Worm (Caenorhabditis elegans): ENCODE results near the gene VZK822L.2.
A peak's percentile ranks its signal among the peaks of the same experiment; 100 is the strongest.

Gene VZK822L.2

ce11 chrIV:11914260-11914836 lies 2.5 kb downstream of the VZK822L.2 start:
- TF ChIP-seq efl-1 (optimal IDR thresholded peaks at IDR 0.05): no peak
- TF ChIP-seq efl-1 (GFP tag; optimal IDR thresholded peaks at IDR 0.05 in 1 of 2): peak in 1 of 2 experiments; percentile 84
- no peak for TF ChIP-seq dpl-1 (GFP tag; optimal IDR thresholded peaks at IDR 0.05)

ce11 chrIV:11914837-11915737 lies 3.3 kb downstream of the VZK822L.2 start, which contains the start of gene fat-6:
fat-6 (minus strand) TSS chrIV:11915687.
- TF ChIP-seq efl-1 (optimal IDR thresholded peaks at IDR 0.05): no peak
- peak in 1 of 2 experiments; percentile 83 for TF ChIP-seq efl-1 (GFP tag; optimal IDR thresholded peaks at IDR 0.05 in 1 of 2)
- peak; percentile 49 for TF ChIP-seq elt-2 (tag; optimal IDR thresholded peaks at IDR 0.05)
- TF ChIP-seq mdl-1 (tag; optimal IDR thresholded peaks at IDR 0.05): peak in 1 of 2 experiments; percentile 21
- TF ChIP-seq blmp-1 (tag; optimal IDR thresholded peaks at IDR 0.05): peak; percentile 23
- no peak for TF ChIP-seq hlh-4 (tag; optimal IDR thresholded peaks at IDR 0.05)
- no peak for TF ChIP-seq rnt-1 (tag; optimal IDR thresholded peaks at IDR 0.05)
- peak; percentile 31 for TF ChIP-seq nhr-71 (tag; optimal IDR thresholded peaks at IDR 0.05)
- TF ChIP-seq tlp-1 (tag; optimal IDR thresholded peaks at IDR 0.05): peak; percentile 24
- peak in 3 of 6 experiments; percentile 59 to 60 (median 59) for TF ChIP-seq elt-3 (tag; optimal IDR thresholded peaks at IDR 0.05)
- TF ChIP-seq mep-1 (tag; optimal IDR thresholded peaks at IDR 0.05): peak; percentile 31
- no peak for TF ChIP-seq zag-1 (tag; optimal IDR thresholded peaks at IDR 0.05)
- TF ChIP-seq lin-35 (GFP tag; optimal IDR thresholded peaks at IDR 0.05): peak in 1 of 2 experiments; percentile 24
- peak; percentile 32 for TF ChIP-seq nhr-20 (tag; optimal IDR thresholded peaks at IDR 0.05)
- no peak for TF ChIP-seq ceh-90 (tag; optimal IDR thresholded peaks at IDR 0.05)
- TF ChIP-seq nhr-85 (tag): peak; percentile 80
- no peak for TF ChIP-seq hlh-17 (GFP tag; optimal IDR thresholded peaks at IDR 0.05; ENCODE audit: borderline replicate concordance)
- peak; percentile 2 for TF ChIP-seq nhr-47 (tag; optimal IDR thresholded peaks at IDR 0.05)
- no peak for TF ChIP-seq sox-4 (tag; optimal IDR thresholded peaks at IDR 0.05)
- peak; percentile 58 for TF ChIP-seq lin-14 (GFP tag; optimal IDR thresholded peaks at IDR 0.05)

ce11 chrIV:11915768-11916453 lies 4.1 kb downstream of the VZK822L.2 start, which contains the start of gene ZK822.9:
ZK822.9 (plus strand) TSS chrIV:11915947.
- TF ChIP-seq pqm-1 (tag; optimal IDR thresholded peaks at IDR 0.05) (no peak), lin-13 (GFP tag; optimal IDR thresholded peaks at IDR 0.05) (no peak), dpl-1 (GFP tag; optimal IDR thresholded peaks at IDR 0.05) (no peak), skn-1 (tag; optimal IDR thresholded peaks at IDR 0.05) (no peak), lin-35 (GFP tag; optimal IDR thresholded peaks at IDR 0.05) (peak in 1 of 2 experiments; percentile 50), unc-130 (tag; optimal IDR thresholded peaks at IDR 0.05) (no peak), rnt-1 (tag; optimal IDR thresholded peaks at IDR 0.05) (no peak), mep-1 (tag; optimal IDR thresholded peaks at IDR 0.05) (peak; percentile 14), swsn-7 (tag; optimal IDR thresholded peaks at IDR 0.05) (no peak), snu-23 (GFP tag; optimal IDR thresholded peaks at IDR 0.05) (peak; percentile 38), sup-37 (GFP tag; optimal IDR thresholded peaks at IDR 0.05) (no peak), C34B4.2 (tag; optimal IDR thresholded peaks at IDR 0.05) (no peak), blmp-1 (tag; optimal IDR thresholded peaks at IDR 0.05) (no peak), ztf-11 (tag; optimal IDR thresholded peaks at IDR 0.05) (no peak), nhr-90 (tag; optimal IDR thresholded peaks at IDR 0.05; ENCODE audit: poor library complexity) (peak; percentile 5), hlh-4 (tag; optimal IDR thresholded peaks at IDR 0.05) (no peak), lsy-2 (tag; optimal IDR thresholded peaks at IDR 0.05) (no peak), aly-2 (tag; optimal IDR thresholded peaks at IDR 0.05) (no peak), lir-3 (tag; optimal IDR thresholded peaks at IDR 0.05; ENCODE audit: poor library complexity) (no peak), fos-1 (tag; optimal IDR thresholded peaks at IDR 0.05) (no peak), mef-2 (tag; optimal IDR thresholded peaks at IDR 0.05) (no peak), nhr-11 (tag; optimal IDR thresholded peaks at IDR 0.05) (no peak), egl-13 (tag; optimal IDR thresholded peaks at IDR 0.05) (no peak), efl-1 (optimal IDR thresholded peaks at IDR 0.05) (no peak), efl-1 (GFP tag; optimal IDR thresholded peaks at IDR 0.05 in 1 of 2) (no peak), elt-2 (tag; optimal IDR thresholded peaks at IDR 0.05) (peak; percentile 48), grh-1 (GFP tag; IDR thresholded peaks at IDR 0.05) (no peak), nhr-85 (tag) (peak; percentile 75), unc-62 (GFP tag; optimal IDR thresholded peaks at IDR 0.05) (no peak), fkh-4 (tag; optimal IDR thresholded peaks at IDR 0.05; ENCODE audit: borderline replicate concordance) (no peak), egl-27 (tag; optimal IDR thresholded peaks at IDR 0.05) (no peak), F16B12.6 (tag; optimal IDR thresholded peaks at IDR 0.05) (no peak)
